Fruit fly (Drosophila melanogaster) Kc167 (cell line): Measurements from ENCODE around the gene CG12310.

Experiments
- Myc ChIP-seq: fragments of >200 bp; optimal IDR thresholded peaks from 2 replicates; lab custom pipeline; 2017; ENCODE audit warnings: missing external identifiers
- insv ChIP-seq: fragments of >200 bp; optimal IDR thresholded peaks from 3 replicates; lab custom pipeline; 2018; ENCODE audit warnings: missing external identifiers
- psq ChIP-seq: fragments of >200 bp; optimal IDR thresholded peaks from 2 replicates; lab custom pipeline; 2017; ENCODE audit warnings: missing external identifiers

- no peak for TF ChIP-seq psq (lab: Kevin White, UChicago)
- no peak for TF ChIP-seq Myc (lab: Kevin White, UChicago)
- no peak for TF ChIP-seq insv (lab: Kevin White, UChicago)
These were observed 6.7 kb downstream of the CG12310 start, which contains the start of gene ind for dm6 chr3L:15043874-15044336.
